Worm (Caenorhabditis elegans): ENCODE measurements around the gene C15F1.8.
A peak's percentile ranks its signal among the peaks of the same experiment; 100 is the strongest.

The C15F1.8 gene

DNA sequence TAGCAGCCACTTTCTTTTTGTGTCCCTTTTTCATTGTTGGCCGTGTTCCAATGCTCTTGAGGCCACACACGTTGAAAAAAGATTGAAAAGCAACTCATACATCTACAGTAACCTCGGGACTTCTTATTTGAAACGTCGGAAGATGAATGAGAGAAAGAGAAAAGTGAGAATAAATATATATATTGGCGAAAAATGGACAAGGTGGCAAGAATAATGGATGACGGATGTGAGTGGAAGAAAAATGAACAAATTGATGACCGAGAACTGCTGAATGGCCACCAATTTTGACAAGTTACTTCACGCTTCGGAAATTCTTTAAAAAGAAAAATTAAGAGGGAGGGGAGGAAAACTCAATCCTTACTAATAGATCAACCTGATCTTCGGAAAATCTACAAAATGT lies 19.5 kb downstream of the C15F1.8 start:
- TF ChIP-seq pbrm-1 (GFP tag; IDR thresholded peaks at IDR 0.05) = no peak

DNA sequence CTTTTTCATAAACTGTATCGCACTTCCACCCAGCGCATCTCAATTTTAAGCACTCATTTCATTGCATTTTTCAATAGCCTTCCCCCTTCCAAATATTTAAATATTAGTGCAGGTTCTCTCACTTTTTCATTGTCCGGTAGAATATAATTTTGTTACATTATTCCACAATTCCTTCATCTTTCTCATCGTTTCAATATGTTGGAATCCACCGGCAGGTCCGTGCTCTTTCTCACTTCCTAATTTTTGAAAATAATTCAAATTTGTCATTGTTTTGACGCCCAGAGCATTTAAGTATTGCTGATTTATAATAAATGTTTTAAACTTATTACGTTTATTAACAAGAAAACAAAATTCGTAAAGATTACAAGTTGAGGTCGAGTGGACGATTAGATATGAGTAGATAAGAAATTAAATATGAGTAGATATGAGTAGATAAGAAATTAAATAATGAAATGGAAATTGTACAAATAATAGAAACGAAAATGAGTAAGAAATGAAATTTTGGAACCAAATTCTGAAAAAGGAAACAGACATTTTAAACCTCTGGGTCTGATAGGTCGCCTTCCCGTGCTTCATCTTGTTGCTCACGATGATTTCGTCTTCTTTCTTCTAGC lies 22.4 kb downstream of the C15F1.8 start:
- TF ChIP-seq madf-10 (tag; optimal IDR thresholded peaks at IDR 0.05) = no peak
- no peak for TF ChIP-seq gei-17 (GFP tag; optimal IDR thresholded peaks at IDR 0.05)
- 0 out of 2 replicates have a peak, but pooled peaks have one; percentile 24 for TF ChIP-seq pbrm-1 (GFP tag; IDR thresholded peaks at IDR 0.05)
- TF ChIP-seq die-1 (tag; optimal IDR thresholded peaks at IDR 0.05) = no peak
- no peak for TF ChIP-seq lin-26 (GFP tag; IDR thresholded peaks at IDR 0.05)
- no peak for TF ChIP-seq F55B11.4 (tag; optimal IDR thresholded peaks at IDR 0.05; ENCODE audit: borderline replicate concordance, insufficient read depth)
- peak; percentile 98 for TF ChIP-seq him-1 (tag; optimal IDR thresholded peaks at IDR 0.05)
- TF ChIP-seq F57A8.1 (GFP tag; optimal IDR thresholded peaks at IDR 0.05) = no peak
- TF ChIP-seq sptf-2 (GFP tag; optimal IDR thresholded peaks at IDR 0.05) = no peak
- TF ChIP-seq F52B5.7 (tag; optimal IDR thresholded peaks at IDR 0.05) = no peak
- TF ChIP-seq ceh-100 (GFP tag; IDR thresholded peaks at IDR 0.05) = no peak
- peak; percentile 16 for TF ChIP-seq snpc-1.3 (tag; optimal IDR thresholded peaks at IDR 0.05; ENCODE audit: insufficient read depth)
- TF ChIP-seq nhr-90 (tag; optimal IDR thresholded peaks at IDR 0.05) = no peak
- TF ChIP-seq ekl-4 (GFP tag; IDR thresholded peaks at IDR 0.05) = 0 out of 2 replicates have a peak, but pooled peaks have one; percentile 43
- TF ChIP-seq ceh-91 (GFP tag; IDR thresholded peaks at IDR 0.05) = no peak
- no peak for TF ChIP-seq hrde-1 (tag; optimal IDR thresholded peaks at IDR 0.05; ENCODE audit: borderline replicate concordance)
- TF ChIP-seq F22D6.2 (tag; optimal IDR thresholded peaks at IDR 0.05) = no peak
- no peak for TF ChIP-seq nhr-27 (tag; optimal IDR thresholded peaks at IDR 0.05)
- TF ChIP-seq atf-7 (tag; optimal IDR thresholded peaks at IDR 0.05) = no peak
- TF ChIP-seq tbp1 (GFP tag; optimal IDR thresholded peaks at IDR 0.05) = no peak

DNA sequence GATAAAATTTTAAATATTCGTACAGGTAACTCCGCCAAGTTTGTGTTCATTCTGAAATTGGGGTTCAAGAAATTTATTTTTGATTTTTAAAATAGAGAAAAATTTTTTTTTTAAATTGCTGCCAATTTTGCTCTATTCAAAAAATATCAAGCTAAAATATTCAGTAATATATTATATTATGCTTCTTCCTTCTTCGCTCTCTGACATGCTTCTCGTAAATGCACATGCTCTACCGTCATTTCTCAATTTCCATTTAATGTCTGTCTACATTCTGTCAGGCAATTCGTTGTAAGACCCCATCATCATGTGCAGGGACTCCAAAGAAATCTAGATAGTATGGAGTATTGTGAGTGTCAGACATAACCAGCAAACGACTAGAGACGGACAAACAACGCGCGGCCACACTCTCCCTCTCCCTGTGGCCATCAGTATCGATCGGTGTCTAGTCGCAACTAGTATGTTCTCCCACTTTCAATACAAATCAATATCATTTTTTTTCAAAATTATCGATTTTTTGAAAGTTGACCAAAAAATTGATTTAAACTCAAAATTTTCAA lies 26.3 kb downstream of the C15F1.8 start, which contains the start of the genes malt-1 and ceh-38:
malt-1 (minus strand) TSS at position 51 of the 557 bp plus-strand sequence.
ceh-38 (plus strand) TSS at position 277 of the 557 bp plus-strand sequence.
- peak; percentile 52 for TF ChIP-seq ztf-26 (tag; optimal IDR thresholded peaks at IDR 0.05)
- TF ChIP-seq T07F8.4 (tag; optimal IDR thresholded peaks at IDR 0.05) = no peak
- TF ChIP-seq bed-2 (GFP tag; IDR thresholded peaks at IDR 0.05) = no peak
- no peak for TF ChIP-seq ceh-79 (tag; optimal IDR thresholded peaks at IDR 0.05)
- TF ChIP-seq snpc-1.3 (tag; optimal IDR thresholded peaks at IDR 0.05; ENCODE audit: insufficient read depth) = peak; percentile 5
- TF ChIP-seq B0336.3 (GFP tag; IDR thresholded peaks at IDR 0.05) = peak; percentile 79
- peak; percentile 83 for TF ChIP-seq dox-1 (GFP tag; IDR thresholded peaks at IDR 0.05)
- peak; percentile 67 for TF ChIP-seq chd-7 (tag; optimal IDR thresholded peaks at IDR 0.05)
- no peak for TF ChIP-seq mes-4 (tag; optimal IDR thresholded peaks at IDR 0.05)
- TF ChIP-seq ceh-40 (GFP tag; IDR thresholded peaks at IDR 0.05) = no peak
- peak; percentile 86 for TF ChIP-seq unc-62 (GFP tag; optimal IDR thresholded peaks at IDR 0.05)
- TF ChIP-seq nhr-179 (tag; optimal IDR thresholded peaks at IDR 0.05) = no peak
- TF ChIP-seq sea-2 (GFP tag; IDR thresholded peaks at IDR 0.05) = no peak
- TF ChIP-seq die-1 (tag; optimal IDR thresholded peaks at IDR 0.05) = no peak
- peak; percentile 58; the same call in 1 of the 2 replicates for TF ChIP-seq K11D2.4 (GFP tag; IDR thresholded peaks at IDR 0.05)
- peak; percentile 5 for TF ChIP-seq snpc-4 (GFP tag; optimal IDR thresholded peaks at IDR 0.05)
- peak; percentile 81 to 89 (median 86) for TF ChIP-seq snpc-4 (tag; optimal IDR thresholded peaks at IDR 0.05)
- no peak for TF ChIP-seq ztf-22 (GFP tag; optimal IDR thresholded peaks at IDR 0.05)
- no peak for TF ChIP-seq F49E8.2 (tag; optimal IDR thresholded peaks at IDR 0.05; ENCODE audit: insufficient read depth)
- TF ChIP-seq hrde-1 (tag; optimal IDR thresholded peaks at IDR 0.05; ENCODE audit: borderline replicate concordance) = no peak
- TF ChIP-seq nfyb-1 (GFP tag; IDR thresholded peaks at IDR 0.05) = peak; percentile 89
- no peak for TF ChIP-seq mel-28 (tag; optimal IDR thresholded peaks at IDR 0.05; ENCODE audit: borderline replicate concordance)
- peak; percentile 98 for TF ChIP-seq attf-5 (GFP tag; optimal IDR thresholded peaks at IDR 0.05)
- peak; percentile 94 for TF ChIP-seq K12H6.12 (tag; optimal IDR thresholded peaks at IDR 0.05)
- no peak for TF ChIP-seq snpc-3.4 (tag; optimal IDR thresholded peaks at IDR 0.05)
- TF ChIP-seq mcd-1 (GFP tag; IDR thresholded peaks at IDR 0.05) = peak; percentile 75
- peak; percentile 28 for TF ChIP-seq ccch-3 (GFP tag; optimal IDR thresholded peaks at IDR 0.05)
- no peak for TF ChIP-seq nhr-90 (tag; optimal IDR thresholded peaks at IDR 0.05)
- peak; percentile 90 for TF ChIP-seq nhr-80 (tag; optimal IDR thresholded peaks at IDR 0.05)
